Fruit fly (Drosophila melanogaster) whole organism, embryonic: ENCODE data around the gene Lztr1.

ENCODE experiments used
- Atf-2 ChIP-seq: fragments of 200-800 bp; sonication (Bioruptor generic); optimal IDR thresholded peaks from 2 replicates; lab custom pipeline; 2016; ENCODE audit warnings: missing biosample characterization, missing genetic modification characterization
- Atf6 ChIP-seq: fragments of 200-800 bp; sonication (Bioruptor generic); IDR thresholded peaks from 2 replicates; pipeline ENCODE4 v1.3.6; 2022; ENCODE audit warnings: missing biosample characterization, missing genetic modification characterization
- CG1024 ChIP-seq: fragments of 200-800 bp; sonication (Bioruptor generic); IDR thresholded peaks from 2 replicates; pipeline ENCODE4 v1.3.6; 2022; ENCODE audit warnings: missing biosample characterization, missing genetic modification characterization
- CG10654 ChIP-seq: fragments of 200-800 bp; sonication (Bioruptor generic); optimal IDR thresholded peaks from 2 replicates; lab custom pipeline; 2016; ENCODE audit warnings: missing biosample characterization, missing genetic modification characterization
- CG11695 ChIP-seq: fragments of 200-800 bp; sonication (Bioruptor generic); IDR thresholded peaks from 3 replicates; pipeline ENCODE4 v1.3.6; 2022; ENCODE audit warnings: missing biosample characterization, missing genetic modification characterization
- CG14860 ChIP-seq: fragments of 200-800 bp; sonication (Bioruptor generic); IDR thresholded peaks from 3 replicates; pipeline ENCODE4 v1.3.6; 2022; ENCODE audit warnings: missing biosample characterization, missing genetic modification characterization; ENCODE audit not compliant: partially characterized antibody
- CG15269 ChIP-seq: fragments of 200-800 bp; sonication (Bioruptor generic); optimal IDR thresholded peaks from 2 replicates; lab custom pipeline; 2018; ENCODE audit warnings: missing biosample characterization, mild to moderate bottlenecking, missing genetic modification characterization, moderate library complexity
- CG15479 ChIP-seq: fragments of 200-800 bp; sonication (Bioruptor generic); optimal IDR thresholded peaks from 3 replicates; lab custom pipeline; 2019; ENCODE audit warnings: missing biosample characterization, mild to moderate bottlenecking, missing genetic modification characterization, moderate library complexity
- CG16813 ChIP-seq: fragments of 200-800 bp; sonication (Bioruptor generic); IDR thresholded peaks from 3 replicates; pipeline ENCODE4 v1.3.6; 2022; ENCODE audit warnings: missing biosample characterization, missing genetic modification characterization; ENCODE audit not compliant: partially characterized antibody
- CG18011 ChIP-seq: fragments of 200-800 bp; sonication (Bioruptor generic); optimal IDR thresholded peaks from 2 replicates; lab custom pipeline; 2017; ENCODE audit warnings: missing biosample characterization, missing genetic modification characterization, mild to moderate bottlenecking, moderate library complexity, missing genotype
- CG1832 ChIP-seq: fragments of 200-800 bp; sonication (Bioruptor generic); optimal IDR thresholded peaks from 2 replicates; lab custom pipeline; 2017; ENCODE audit warnings: missing biosample characterization, mild to moderate bottlenecking, missing genetic modification characterization, inconsistent platforms
- CG31224 ChIP-seq: fragments of 200-800 bp; sonication (Bioruptor generic); IDR thresholded peaks from 2 replicates; pipeline ENCODE4 v1.3.6; 2022; ENCODE audit warnings: missing biosample characterization, missing genetic modification characterization
- CG6272 ChIP-seq: fragments of 200-800 bp; sonication (Bioruptor generic); IDR thresholded peaks from 2 replicates; pipeline ENCODE4 v1.3.6; 2022; ENCODE audit warnings: missing biosample characterization, missing genetic modification characterization
- CG6654 ChIP-seq: fragments of 200-800 bp; sonication (Bioruptor generic); optimal IDR thresholded peaks from 2 replicates; lab custom pipeline; 2017; ENCODE audit warnings: missing biosample characterization, mild to moderate bottlenecking, missing genetic modification characterization
- CG7745 ChIP-seq: fragments of 200-800 bp; sonication (Bioruptor generic); optimal IDR thresholded peaks from 2 replicates; lab custom pipeline; 2018; ENCODE audit warnings: missing biosample characterization, mild to moderate bottlenecking, missing genetic modification characterization, moderate library complexity
- Chrac-16 ChIP-seq: fragments of 200-800 bp; sonication (Bioruptor generic); optimal IDR thresholded peaks from 3 replicates; lab custom pipeline; 2016; ENCODE audit warnings: missing biosample characterization, missing genetic modification characterization
- CoRest ChIP-seq: fragments of 200-800 bp; sonication (Bioruptor generic); optimal IDR thresholded peaks from 3 replicates; lab custom pipeline; 2018; ENCODE audit warnings: missing biosample characterization, mild to moderate bottlenecking, missing genetic modification characterization, moderate library complexity
- Dbx ChIP-seq: fragments of 200-800 bp; sonication (Bioruptor generic); IDR thresholded peaks from 3 replicates; pipeline ENCODE4 v1.3.6; 2022; ENCODE audit warnings: missing biosample characterization, missing genetic modification characterization
- HLH54F ChIP-seq: fragments of 200-800 bp; sonication (Bioruptor generic); optimal IDR thresholded peaks from 3 replicates; lab custom pipeline; 2016; ENCODE audit warnings: missing biosample characterization, missing genetic modification characterization
- Med ChIP-seq: fragments of 200-800 bp; sonication (Bioruptor generic); peaks from one replicate; lab custom pipeline; 2016; ENCODE audit warnings: missing biosample characterization, missing genetic modification characterization, mild to moderate bottlenecking, inconsistent platforms, moderate library complexity
- Mes4 ChIP-seq: fragments of 200-800 bp; sonication (Bioruptor generic); optimal IDR thresholded peaks from 2 replicates; lab custom pipeline; 2016; ENCODE audit warnings: missing biosample characterization, missing genetic modification characterization
- NFAT ChIP-seq: fragments of 200-800 bp; sonication (Bioruptor generic); IDR thresholded peaks from 2 replicates; pipeline ENCODE4 v1.3.6; 2022; ENCODE audit warnings: missing biosample characterization, missing genetic modification characterization
- Neu2 ChIP-seq: fragments of 200-800 bp; sonication (Bioruptor generic); optimal IDR thresholded peaks from 3 replicates; lab custom pipeline; 2016; ENCODE audit warnings: missing biosample characterization, missing genetic modification characterization, borderline replicate concordance
- Nf-YB ChIP-seq: fragments of 200-800 bp; sonication (Bioruptor generic); optimal IDR thresholded peaks from 3 replicates; lab custom pipeline; 2019; ENCODE audit warnings: missing biosample characterization, mild to moderate bottlenecking, missing genetic modification characterization, moderate library complexity
- Optix ChIP-seq: fragments of 200-800 bp; sonication (Bioruptor generic); IDR thresholded peaks from 3 replicates; pipeline ENCODE4 v1.3.6; 2022; ENCODE audit warnings: missing biosample characterization, missing genetic modification characterization
- PHDP ChIP-seq: fragments of 200-800 bp; sonication (Bioruptor generic); optimal IDR thresholded peaks from 3 replicates; lab custom pipeline; 2018; ENCODE audit warnings: missing biosample characterization, mild to moderate bottlenecking, missing genetic modification characterization, moderate library complexity
- abd-A ChIP-seq: fragments of 200-800 bp; sonication (Bioruptor generic); optimal IDR thresholded peaks from 3 replicates; lab custom pipeline; 2019; ENCODE audit warnings: missing biosample characterization, mild to moderate bottlenecking, missing genetic modification characterization, moderate library complexity
- bowl ChIP-seq: fragments of 200-800 bp; sonication (Bioruptor generic); IDR thresholded peaks from 2 replicates; pipeline ENCODE4 v1.3.6; 2022; ENCODE audit warnings: missing biosample characterization, missing genetic modification characterization
- chif ChIP-seq, 2 experiments: fragments of 200-800 bp; sonication (Bioruptor generic); optimal IDR thresholded peaks; 3 replicates each; lab custom pipeline; 2016; ENCODE audit warnings: missing biosample characterization in 2 of 2, missing genetic modification characterization in 2 of 2
- corto ChIP-seq: fragments of 200-800 bp; sonication (Bioruptor generic); optimal IDR thresholded peaks from 2 replicates; lab custom pipeline; 2016; ENCODE audit warnings: missing biosample characterization, mild to moderate bottlenecking, missing genetic modification characterization, moderate library complexity
- cwo ChIP-seq: fragments of 200-800 bp; sonication (Bioruptor generic); optimal IDR thresholded peaks from 3 replicates; lab custom pipeline; 2017; ENCODE audit warnings: missing biosample characterization, missing genetic modification characterization, mild to moderate bottlenecking, moderate library complexity, missing genetic modification reagents
- danr ChIP-seq: fragments of 200-800 bp; sonication (Bioruptor generic); IDR thresholded peaks from 2 replicates; pipeline ENCODE4 v1.3.6; 2022; ENCODE audit warnings: missing biosample characterization, missing genetic modification characterization
- dpn ChIP-seq, 2 experiments: fragments of 200-800 bp; sonication (Bioruptor generic); optimal IDR thresholded peaks; 3 replicates each; lab custom pipeline; 2016; ENCODE audit warnings: missing biosample characterization in 2 of 2, missing genetic modification characterization in 2 of 2
- ewg ChIP-seq: fragments of 200-800 bp; sonication (Bioruptor generic); optimal IDR thresholded peaks from 3 replicates; lab custom pipeline; 2017; ENCODE audit warnings: mild to moderate bottlenecking, missing biosample characterization, missing genetic modification reagents, missing genetic modification characterization
- exex ChIP-seq: fragments of 200-800 bp; sonication (Bioruptor generic); optimal IDR thresholded peaks from 4 replicates; lab custom pipeline; 2018; ENCODE audit warnings: missing biosample characterization, mild to moderate bottlenecking, missing genetic modification characterization, moderate library complexity
- gfzf ChIP-seq: fragments of 200-800 bp; sonication (Bioruptor generic); optimal IDR thresholded peaks from 2 replicates; lab custom pipeline; 2016; ENCODE audit warnings: missing biosample characterization, mild to moderate bottlenecking, missing genetic modification characterization, moderate library complexity
- lab ChIP-seq: fragments of 200-800 bp; sonication (Bioruptor generic); optimal IDR thresholded peaks from 3 replicates; lab custom pipeline; 2017; ENCODE audit warnings: missing biosample characterization, missing genetic modification characterization, mild to moderate bottlenecking, moderate library complexity, missing genetic modification reagents
- luna ChIP-seq: fragments of 200-800 bp; sonication (Bioruptor generic); optimal IDR thresholded peaks from 2 replicates; lab custom pipeline; 2016; ENCODE audit warnings: missing biosample characterization, missing genetic modification characterization
- nom ChIP-seq: fragments of 200-800 bp; sonication (Bioruptor generic); optimal IDR thresholded peaks from 2 replicates; lab custom pipeline; 2017; ENCODE audit warnings: missing biosample characterization, missing genetic modification characterization, mild to moderate bottlenecking, moderate library complexity, missing genetic modification reagents
- oc ChIP-seq: fragments of 200-800 bp; sonication (Bioruptor generic); optimal IDR thresholded peaks from 2 replicates; lab custom pipeline; 2018; ENCODE audit warnings: missing biosample characterization, mild to moderate bottlenecking, missing genetic modification characterization, moderate library complexity
- ranshi ChIP-seq: fragments of 200-800 bp; sonication (Bioruptor generic); IDR thresholded peaks from 2 replicates; pipeline ENCODE4 v1.3.6; 2022; ENCODE audit warnings: missing biosample characterization, missing genetic modification characterization
- repo ChIP-seq: fragments of 200-800 bp; sonication (Bioruptor generic); optimal IDR thresholded peaks from 2 replicates; lab custom pipeline; 2016; ENCODE audit warnings: missing biosample characterization, missing genetic modification characterization
- slou ChIP-seq: fragments of 200-800 bp; sonication (Bioruptor generic); optimal IDR thresholded peaks from 3 replicates; lab custom pipeline; 2016; ENCODE audit warnings: missing biosample characterization, missing genetic modification characterization
- sob ChIP-seq: fragments of 200-800 bp; sonication (Bioruptor generic); IDR thresholded peaks from 2 replicates; pipeline ENCODE4 v1.3.6; 2022; ENCODE audit warnings: missing biosample characterization, missing genetic modification characterization
- toy ChIP-seq: fragments of 200-800 bp; sonication (Bioruptor generic); IDR thresholded peaks from 2 replicates; pipeline ENCODE4 v1.3.6; 2022; ENCODE audit warnings: missing biosample characterization, missing genetic modification characterization
- twi ChIP-seq: fragments of 200-800 bp; optimal IDR thresholded peaks from 2 replicates; lab custom pipeline; 2019; ENCODE audit warnings: missing biosample characterization, mild to moderate bottlenecking, missing genetic modification characterization, moderate library complexity
- unpg ChIP-seq: fragments of 200-800 bp; sonication (Bioruptor generic); optimal IDR thresholded peaks from 3 replicates; lab custom pipeline; 2018; ENCODE audit warnings: missing biosample characterization, mild to moderate bottlenecking, missing genetic modification characterization, moderate library complexity
- zen ChIP-seq: fragments of 200-800 bp; sonication (Bioruptor generic); optimal IDR thresholded peaks from 3 replicates; lab custom pipeline; 2018; ENCODE audit warnings: missing biosample characterization, mild to moderate bottlenecking, missing genetic modification characterization, moderate library complexity
- zfh2 ChIP-seq: fragments of 200-800 bp; sonication (Bioruptor generic); optimal IDR thresholded peaks from 2 replicates; lab custom pipeline; 2016; ENCODE audit warnings: missing biosample characterization, missing genetic modification characterization

Lztr1 gene

DNA sequence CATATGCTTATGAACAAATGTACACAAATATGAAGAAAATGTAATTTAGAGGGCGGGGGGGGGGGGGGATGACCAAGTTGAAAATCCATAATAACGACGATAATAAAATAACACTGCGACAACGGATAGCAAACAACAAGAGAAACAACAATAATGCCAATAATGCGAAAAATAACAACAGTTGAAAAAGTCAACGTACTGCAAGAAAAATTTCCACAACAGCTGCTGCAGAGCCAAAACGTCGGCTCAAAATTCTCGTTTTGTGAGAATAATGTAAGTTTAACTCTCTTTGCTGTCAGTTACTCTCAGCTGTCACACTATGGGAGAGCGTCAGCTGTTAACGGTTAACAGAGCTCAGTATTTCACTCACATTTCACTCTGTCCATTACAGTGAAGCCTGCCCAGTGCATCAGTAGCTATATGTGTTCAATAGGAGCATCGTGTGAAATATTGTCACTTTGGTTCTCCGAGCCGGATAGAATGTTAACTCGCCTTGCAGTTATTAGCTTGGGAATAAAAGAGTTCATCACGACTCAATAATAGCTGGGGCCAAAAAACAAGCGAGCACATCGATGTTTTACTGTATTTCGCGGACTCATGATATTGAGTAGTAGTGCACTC, 26.5 kb downstream of the Lztr1 start (continued):
- TF ChIP-seq gfzf (no peak), HLH54F (GFP tag; lab: Kevin White, UChicago) (peak; percentile 77), toy (GFP tag; lab: Robert Waterston, UW) (no peak), dpn (GFP tag; optimal IDR thresholded peaks at IDR 0.05; lab: Kevin White, UChicago) (peak; percentile 75 to 91), Chrac-16 (GFP tag; lab: Kevin White, UChicago) (peak; percentile 69), twi (peak; percentile 33), abd-A (tag; lab: Kevin White, UChicago) (no peak), zfh2 (GFP tag; lab: Kevin White, UChicago) (peak; percentile 70), unpg (peak; percentile 90), Dbx (peak; percentile 66), CG10654 (GFP tag; lab: Kevin White, UChicago) (peak; percentile 80), repo (GFP tag; lab: Kevin White, UChicago) (peak; percentile 60), bowl (GFP tag; lab: Robert Waterston, UW) (peak; percentile 30; the same call in 1 of the 2 replicates), Atf6 (GFP tag; lab: Robert Waterston, UW) (peak; percentile 76), CG11695 (GFP tag; lab: Robert Waterston, UW) (peak; percentile 83), zen (tag; lab: Kevin White, UChicago) (peak; percentile 52), NFAT (GFP tag; lab: Robert Waterston, UW) (peak; percentile 70), PHDP (peak; percentile 85), Med (GFP tag; lab: Kevin White, UChicago) (peak; percentile 98), CG1024 (GFP tag; lab: Robert Waterston, UW) (peak; percentile 66), nom (GFP tag; lab: Kevin White, UChicago) (peak; percentile 84), Mes4 (GFP tag; lab: Kevin White, UChicago) (peak; percentile 65), CG15479 (GFP tag; lab: Kevin White, UChicago) (no peak), ranshi (GFP tag; lab: Robert Waterston, UW) (peak; percentile 76), ewg (GFP tag; lab: Kevin White, UChicago) (peak; percentile 70), Neu2 (GFP tag; lab: Kevin White, UChicago) (no peak), Nf-YB (peak; percentile 42), oc (tag; lab: Kevin White, UChicago) (peak; percentile 68), CG7745 (tag; lab: Kevin White, UChicago) (no peak), CoRest (tag; lab: Kevin White, UChicago) (peak; percentile 79), CG31224 (GFP tag; lab: Robert Waterston, UW) (peak; percentile 70), corto (GFP tag; lab: Kevin White, UChicago) (peak; percentile 59), Atf-2 (GFP tag; lab: Kevin White, UChicago) (peak; percentile 64), exex (no peak), slou (GFP tag; lab: Kevin White, UChicago) (peak; percentile 44), luna (GFP tag; lab: Kevin White, UChicago) (peak; percentile 23), CG16813 (GFP tag; lab: Robert Waterston, UW) (no peak), sob (peak; percentile 83), CG6272 (GFP tag; lab: Robert Waterston, UW) (peak; percentile 55; the same call in 1 of the 2 replicates), CG14860 (GFP tag; lab: Robert Waterston, UW) (no peak), cwo (GFP tag; lab: Kevin White, UChicago) (peak; percentile 69), danr (GFP tag; lab: Robert Waterston, UW) (peak; percentile 66), CG1832 (no peak), CG6654 (peak; percentile 14), CG15269 (tag; lab: Kevin White, UChicago) (peak; percentile 86), Optix (GFP tag; lab: Robert Waterston, UW) (peak; percentile 74; the same call in 2 of the 3 replicates), lab (GFP tag; lab: Kevin White, UChicago) (peak; percentile 87), chif (GFP tag; optimal IDR thresholded peaks at IDR 0.05; lab: Kevin White, UChicago) (peak; percentile 61 to 82), CG18011 (GFP tag; lab: Kevin White, UChicago) (peak; percentile 56)
